Fruit fly (Drosophila melanogaster) whole organism, adult: ENCODE data around the gene CG46387.
A peak's percentile ranks its signal among the peaks of the same experiment; 100 is the strongest.

Experiments used
- CG11617 ChIP-seq: fragments of 200-800 bp; sonication (Bioruptor generic); optimal IDR thresholded peaks from 2 replicates; lab custom pipeline; 2017; ENCODE audit warnings: mild to moderate bottlenecking, missing biosample characterization, missing genetic modification reagents, missing genetic modification characterization
- CG12768 ChIP-seq: fragments of 200-800 bp; sonication (Bioruptor generic); optimal IDR thresholded peaks from 2 replicates; lab custom pipeline; 2017; ENCODE audit warnings: missing biosample characterization, missing genetic modification characterization, mild to moderate bottlenecking, moderate library complexity, missing genetic modification reagents
- CG14711 ChIP-seq: fragments of 200-800 bp; sonication (Bioruptor generic); optimal IDR thresholded peaks from 2 replicates; lab custom pipeline; 2018; ENCODE audit warnings: missing biosample characterization, mild to moderate bottlenecking, missing genetic modification characterization, moderate library complexity
- CG1620 ChIP-seq: fragments of 200-800 bp; sonication (Bioruptor generic); optimal IDR thresholded peaks from 2 replicates; lab custom pipeline; 2016; ENCODE audit warnings: missing biosample characterization, missing genetic modification characterization
- CG33017 ChIP-seq: fragments of 200-800 bp; sonication (Bioruptor generic); optimal IDR thresholded peaks from 2 replicates; lab custom pipeline; 2018; ENCODE audit warnings: missing biosample characterization, mild to moderate bottlenecking, missing genetic modification characterization, moderate library complexity
- CG5204 ChIP-seq: fragments of 200-800 bp; sonication (Bioruptor generic); optimal IDR thresholded peaks from 2 replicates; lab custom pipeline; 2016; ENCODE audit warnings: missing biosample characterization, missing genetic modification characterization
- CG7045 ChIP-seq: fragments of 200-800 bp; sonication (Bioruptor generic); optimal IDR thresholded peaks from 2 replicates; lab custom pipeline; 2017; ENCODE audit warnings: missing biosample characterization, mild to moderate bottlenecking, missing genetic modification characterization
- CG7101 ChIP-seq: fragments of 200-800 bp; sonication (Bioruptor generic); optimal IDR thresholded peaks from 2 replicates; lab custom pipeline; 2018; ENCODE audit warnings: missing biosample characterization, mild to moderate bottlenecking, missing genetic modification characterization, moderate library complexity
- Clk ChIP-seq: fragments of 200-800 bp; sonication (Bioruptor generic); optimal IDR thresholded peaks from 2 replicates; lab custom pipeline; 2017; ENCODE audit warnings: missing biosample characterization, missing genetic modification characterization
- Crg-1 ChIP-seq: fragments of 200-800 bp; sonication (Bioruptor generic); optimal IDR thresholded peaks from 2 replicates; lab custom pipeline; 2016; ENCODE audit warnings: missing biosample characterization, missing genetic modification characterization
- Hr96 ChIP-seq: fragments of 200-800 bp; sonication (Bioruptor generic); optimal IDR thresholded peaks from 2 replicates; lab custom pipeline; 2016; ENCODE audit warnings: missing biosample characterization, missing genetic modification characterization
- Mnt ChIP-seq: fragments of 200-800 bp; sonication (Bioruptor generic); optimal IDR thresholded peaks from 2 replicates; lab custom pipeline; 2016; ENCODE audit warnings: missing biosample characterization, mild to moderate bottlenecking, missing genetic modification characterization
- bab1 ChIP-seq: fragments of 200-800 bp; sonication (Bioruptor generic); optimal IDR thresholded peaks from 3 replicates; lab custom pipeline; 2019; ENCODE audit warnings: missing biosample characterization, mild to moderate bottlenecking, missing genetic modification characterization, moderate library complexity
- cic ChIP-seq: fragments of 200-800 bp; sonication (Bioruptor generic); optimal IDR thresholded peaks from 2 replicates; lab custom pipeline; 2017; ENCODE audit warnings: missing biosample characterization, mild to moderate bottlenecking, missing genetic modification characterization, moderate library complexity
- cnc ChIP-seq, 2 experiments: fragments of >200 bp; optimal IDR thresholded peaks; 2 replicates each; lab custom pipeline; 2017
- kay ChIP-seq: fragments of 200-800 bp; sonication (Bioruptor generic); peaks from one replicate; lab custom pipeline; 2016; ENCODE audit warnings: missing biosample characterization, missing genetic modification characterization, borderline replicate concordance
- ovo ChIP-seq: fragments of 200-800 bp; sonication (Bioruptor generic); optimal IDR thresholded peaks from 2 replicates; lab custom pipeline; 2016; ENCODE audit warnings: missing biosample characterization, missing genetic modification characterization
- pad ChIP-seq: fragments of 200-800 bp; sonication (Bioruptor generic); optimal IDR thresholded peaks from 3 replicates; lab custom pipeline; 2017; ENCODE audit warnings: missing biosample characterization, missing genetic modification characterization, mild to moderate bottlenecking, moderate library complexity, missing genetic modification reagents
- tj ChIP-seq: fragments of 200-800 bp; sonication (Bioruptor generic); optimal IDR thresholded peaks from 3 replicates; lab custom pipeline; 2017; ENCODE audit warnings: missing biosample characterization, mild to moderate bottlenecking, missing genetic modification characterization, moderate library complexity
- toe ChIP-seq: fragments of 200-800 bp; sonication (Bioruptor generic); optimal IDR thresholded peaks from 2 replicates; lab custom pipeline; 2016; ENCODE audit warnings: missing biosample characterization, missing genetic modification characterization

Gene CG46387

dm6 chr3L:9854583-9855519 is 43.6 kb upstream of the CG46387 start, which contains the start of gene RasGAP1:
Gene RasGAP1, minus strand, starts transcription at chr3L:9855285.
- TF ChIP-seq cic (GFP tag; lab: Kevin White, UChicago): peak; percentile 46
- peak; percentile 36 for TF ChIP-seq Mnt
- TF ChIP-seq CG1620 (GFP tag; lab: Kevin White, UChicago): no peak
- no peak for TF ChIP-seq CG14711 (tag; lab: Kevin White, UChicago)
- TF ChIP-seq tj: peak; percentile 5
- TF ChIP-seq CG33017: peak; percentile 27
- TF ChIP-seq Crg-1 (GFP tag; lab: Kevin White, UChicago): peak; percentile 3
- peak; percentile 39 for TF ChIP-seq pad (GFP tag; lab: Kevin White, UChicago)
- no peak for TF ChIP-seq CG5204 (GFP tag; lab: Kevin White, UChicago)
- TF ChIP-seq cnc (optimal IDR thresholded peaks at IDR 0.05; lab: Kevin White, UChicago): no peak
- peak; percentile 19 for TF ChIP-seq CG11617
- TF ChIP-seq CG7101 (tag; lab: Kevin White, UChicago): no peak
- no peak for TF ChIP-seq toe
- TF ChIP-seq Clk (GFP tag; lab: Kevin White, UChicago): no peak
- TF ChIP-seq bab1 (GFP tag; lab: Kevin White, UChicago): peak; percentile 43
- TF ChIP-seq ovo (GFP tag; lab: Kevin White, UChicago): no peak
- TF ChIP-seq kay (GFP tag; lab: Kevin White, UChicago): peak; percentile 80
- no peak for TF ChIP-seq CG12768 (GFP tag; lab: Kevin White, UChicago)
- no peak for TF ChIP-seq Hr96 (GFP tag; lab: Kevin White, UChicago)

dm6 chr3L:9855784-9856426 is 42.5 kb upstream of the CG46387 start:
- TF ChIP-seq ovo (GFP tag; lab: Kevin White, UChicago) (no peak), Hr96 (GFP tag; lab: Kevin White, UChicago) (peak; percentile 80), kay (GFP tag; lab: Kevin White, UChicago) (no peak), toe (peak; percentile 26), pad (GFP tag; lab: Kevin White, UChicago) (peak; percentile 46), tj (peak; percentile 38), Clk (GFP tag; lab: Kevin White, UChicago) (peak; percentile 46), CG12768 (GFP tag; lab: Kevin White, UChicago) (peak; percentile 60), Crg-1 (GFP tag; lab: Kevin White, UChicago) (peak; percentile 41), bab1 (GFP tag; lab: Kevin White, UChicago) (peak; percentile 84), cnc (optimal IDR thresholded peaks at IDR 0.05; lab: Kevin White, UChicago) (no peak), CG1620 (GFP tag; lab: Kevin White, UChicago) (peak; percentile 28), CG7045 (peak; percentile 66), CG11617 (peak; percentile 40), CG7101 (tag; lab: Kevin White, UChicago) (peak; percentile 82), CG33017 (peak; percentile 72), Mnt (peak; percentile 26), CG14711 (tag; lab: Kevin White, UChicago) (peak; percentile 69), cic (GFP tag; lab: Kevin White, UChicago) (peak; percentile 30), CG5204 (GFP tag; lab: Kevin White, UChicago) (no peak)

dm6 chr3L:9856430-9857218 is 41.8 kb upstream of the CG46387 start:
- TF ChIP-seq pad (GFP tag; lab: Kevin White, UChicago): no peak
- no peak for TF ChIP-seq toe
- no peak for TF ChIP-seq CG12768 (GFP tag; lab: Kevin White, UChicago)
- no peak for TF ChIP-seq Hr96 (GFP tag; lab: Kevin White, UChicago)
- no peak for TF ChIP-seq CG1620 (GFP tag; lab: Kevin White, UChicago)
- TF ChIP-seq tj: no peak
- TF ChIP-seq CG7101 (tag; lab: Kevin White, UChicago): peak; percentile 36
- no peak for TF ChIP-seq ovo (GFP tag; lab: Kevin White, UChicago)
- TF ChIP-seq kay (GFP tag; lab: Kevin White, UChicago): no peak
- no peak for TF ChIP-seq CG5204 (GFP tag; lab: Kevin White, UChicago)
- TF ChIP-seq Crg-1 (GFP tag; lab: Kevin White, UChicago): no peak
- no peak for TF ChIP-seq cic (GFP tag; lab: Kevin White, UChicago)
- TF ChIP-seq bab1 (GFP tag; lab: Kevin White, UChicago): peak; percentile 64
- TF ChIP-seq CG14711 (tag; lab: Kevin White, UChicago): peak; percentile 30

dm6 chr3L:9859624-9860023 is 38.8 kb upstream of the CG46387 start, which contains the start of gene CG10809:
Gene CG10809, minus strand, starts transcription at chr3L:9859889.
- peak; percentile 3 for TF ChIP-seq ovo (GFP tag; lab: Kevin White, UChicago)
- peak; percentile 17 for TF ChIP-seq CG1620 (GFP tag; lab: Kevin White, UChicago)
- peak; percentile 33 for TF ChIP-seq CG11617
- peak; percentile 31 for TF ChIP-seq CG14711 (tag; lab: Kevin White, UChicago)
- peak; percentile 54 for TF ChIP-seq Mnt
- no peak for TF ChIP-seq CG12768 (GFP tag; lab: Kevin White, UChicago)
- no peak for TF ChIP-seq Hr96 (GFP tag; lab: Kevin White, UChicago)
- TF ChIP-seq Crg-1 (GFP tag; lab: Kevin White, UChicago): no peak
- peak; percentile 40 for TF ChIP-seq bab1 (GFP tag; lab: Kevin White, UChicago)
- no peak for TF ChIP-seq Clk (GFP tag; lab: Kevin White, UChicago)
- TF ChIP-seq pad (GFP tag; lab: Kevin White, UChicago): peak; percentile 15
- no peak for TF ChIP-seq CG5204 (GFP tag; lab: Kevin White, UChicago)
- peak; percentile 62 for TF ChIP-seq CG7101 (tag; lab: Kevin White, UChicago)
- no peak for TF ChIP-seq kay (GFP tag; lab: Kevin White, UChicago)
- TF ChIP-seq cnc (optimal IDR thresholded peaks at IDR 0.05; lab: Kevin White, UChicago): no peak
- peak; percentile 7 for TF ChIP-seq CG7045
- no peak for TF ChIP-seq tj
- peak; percentile 34 for TF ChIP-seq cic (GFP tag; lab: Kevin White, UChicago)
- peak; percentile 25 for TF ChIP-seq toe
